Fruit fly (Drosophila melanogaster): ENCODE results near the gene Slbp.
A peak's percentile ranks its signal among the peaks of the same experiment; 100 is the strongest.

Slbp gene

DNA sequence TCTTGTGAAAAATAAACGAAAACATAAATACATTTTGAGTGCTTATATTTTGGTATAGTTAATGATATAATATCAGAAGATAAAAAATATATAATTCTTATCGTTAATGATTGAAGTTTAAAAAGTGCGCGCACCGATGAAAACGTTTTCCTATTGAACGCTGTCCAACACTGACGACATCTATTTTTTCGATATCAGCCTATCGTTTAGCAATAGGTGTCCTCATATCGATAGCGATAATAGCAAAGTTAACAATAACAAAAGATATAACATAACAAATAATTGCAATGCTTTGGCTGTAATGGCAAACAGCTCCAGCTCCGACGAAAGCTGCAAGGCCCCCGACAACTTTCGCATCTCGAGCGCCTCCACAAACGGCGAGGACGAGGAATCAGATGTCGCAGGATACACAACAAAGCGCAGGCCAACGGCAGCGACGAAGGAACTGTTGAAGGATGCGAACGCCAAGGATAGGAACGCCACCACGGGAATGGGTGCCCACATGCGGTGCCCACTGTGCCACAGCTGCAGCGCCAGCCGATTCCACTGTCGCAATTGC lies 36.8 kb downstream of the Slbp start, which contains the start of gene Atg14:
Atg14 (plus strand) TSS at position 225 of the 559 bp plus-strand sequence.
- TF ChIP-seq Nf-YC (tag; optimal IDR thresholded peaks at IDR 0.05), result peak; percentile 28
- peak; percentile 5 for TF ChIP-seq CG10979 (tag; optimal IDR thresholded peaks at IDR 0.05)
- peak; percentile 81 for TF ChIP-seq CG4617 (GFP tag; optimal IDR thresholded peaks at IDR 0.05; ENCODE audit: borderline replicate concordance)
- TF ChIP-seq PHDP (tag; optimal IDR thresholded peaks at IDR 0.05), result peak; percentile 31
- no peak for TF ChIP-seq bsh (GFP tag; optimal IDR thresholded peaks at IDR 0.05)
- TF ChIP-seq CG6813 (GFP tag; optimal IDR thresholded peaks at IDR 0.05), result no peak
- no peak for TF ChIP-seq dmrt11E (tag; optimal IDR thresholded peaks at IDR 0.05)
- TF ChIP-seq CG9817 (tag; optimal IDR thresholded peaks at IDR 0.05), result no peak
- no peak for TF ChIP-seq nau (GFP tag; optimal IDR thresholded peaks at IDR 0.05)
- no peak for TF ChIP-seq ac (GFP tag; optimal IDR thresholded peaks at IDR 0.05)
- no peak for TF ChIP-seq crp (GFP tag; optimal IDR thresholded peaks at IDR 0.05)
- no peak for TF ChIP-seq cg (GFP tag; optimal IDR thresholded peaks at IDR 0.05)
- TF ChIP-seq CG17912 (GFP tag; optimal IDR thresholded peaks at IDR 0.05), result no peak
- no peak for TF ChIP-seq gsb-n (tag; optimal IDR thresholded peaks at IDR 0.05)
- no peak for TF ChIP-seq rib (GFP tag; IDR thresholded peaks at IDR 0.05)
- peak; percentile 92 for TF ChIP-seq vnd (GFP tag; IDR thresholded peaks at IDR 0.05; ENCODE audit: partially characterized antibody)
- TF ChIP-seq odd (GFP tag; optimal IDR thresholded peaks at IDR 0.05), result no peak
- no peak for TF ChIP-seq prd (optimal IDR thresholded peaks at IDR 0.05)
- TF ChIP-seq prd (GFP tag; IDR thresholded peaks at IDR 0.05), result 0 out of 3 replicates have a peak, but pooled peaks have one; percentile 13
- TF ChIP-seq Stat92E (GFP tag; optimal IDR thresholded peaks at IDR 0.05), result peak in 1 of 3 experiments; percentile 11
- TF ChIP-seq slbo (GFP tag; IDR thresholded peaks at IDR 0.05), result no peak; the same call in 1 of the 2 replicates
- peak; percentile 35 for TF ChIP-seq grau (tag; optimal IDR thresholded peaks at IDR 0.05)
- TF ChIP-seq pfk (GFP tag; optimal IDR thresholded peaks at IDR 0.05), result no peak
- no peak for TF ChIP-seq CG2889 (GFP tag; IDR thresholded peaks at IDR 0.05)
- no peak for TF ChIP-seq CG6683 (GFP tag; optimal IDR thresholded peaks at IDR 0.05)
- TF ChIP-seq Dek (tag; optimal IDR thresholded peaks at IDR 0.05), result peak; percentile 8
- TF ChIP-seq CG3838 (GFP tag; optimal IDR thresholded peaks at IDR 0.05), result no peak
- TF ChIP-seq CG1233 (GFP tag; optimal IDR thresholded peaks at IDR 0.05), result no peak
- TF ChIP-seq Myb (GFP tag; optimal IDR thresholded peaks at IDR 0.05), result peak; percentile 1
- TF ChIP-seq gce (GFP tag; IDR thresholded peaks at IDR 0.05), result no peak
- TF ChIP-seq Dip3 (GFP tag; optimal IDR thresholded peaks at IDR 0.05), result no peak
- TF ChIP-seq CG9797 (GFP tag; optimal IDR thresholded peaks at IDR 0.05), result no peak
- TF ChIP-seq Dip2 (GFP tag; IDR thresholded peaks at IDR 0.05), result no peak
- peak; percentile 97 for TF ChIP-seq sna (GFP tag; IDR thresholded peaks at IDR 0.05; ENCODE audit: partially characterized antibody)
- no peak for TF ChIP-seq CG8359 (GFP tag; optimal IDR thresholded peaks at IDR 0.05; ENCODE audit: borderline replicate concordance)
- no peak for TF ChIP-seq dan (GFP tag; IDR thresholded peaks at IDR 0.05)
- no peak for TF ChIP-seq CG13296 (GFP tag; optimal IDR thresholded peaks at IDR 0.05)
- no peak for TF ChIP-seq CG10431 (GFP tag; optimal IDR thresholded peaks at IDR 0.05)
- no peak for TF ChIP-seq Hand (GFP tag; optimal IDR thresholded peaks at IDR 0.05)
- TF ChIP-seq Adf1 (GFP tag; IDR thresholded peaks at IDR 0.05), result no peak
- no peak for TF ChIP-seq CG16779 (GFP tag; IDR thresholded peaks at IDR 0.05)
- TF ChIP-seq Max (GFP tag; optimal IDR thresholded peaks at IDR 0.05), result no peak
- TF ChIP-seq Atf6 (GFP tag; IDR thresholded peaks at IDR 0.05), result no peak
- no peak for TF ChIP-seq h (optimal IDR thresholded peaks at IDR 0.05)
- TF ChIP-seq dati (GFP tag; IDR thresholded peaks at IDR 0.05), result no peak
- TF ChIP-seq Sry-δ (GFP tag; optimal IDR thresholded peaks at IDR 0.05), result peak; percentile 59
- TF ChIP-seq mirr (GFP tag; optimal IDR thresholded peaks at IDR 0.05), result peak; percentile 12
- no peak for TF ChIP-seq D19A (tag; optimal IDR thresholded peaks at IDR 0.05)
- TF ChIP-seq Eip74EF (GFP tag; optimal IDR thresholded peaks at IDR 0.05), result no peak
- no peak for TF ChIP-seq CG31224 (GFP tag; IDR thresholded peaks at IDR 0.05)

Data from whole organism, embryonic.